Worm (Caenorhabditis elegans): ENCODE data around the gene rol-6.

DNA sequence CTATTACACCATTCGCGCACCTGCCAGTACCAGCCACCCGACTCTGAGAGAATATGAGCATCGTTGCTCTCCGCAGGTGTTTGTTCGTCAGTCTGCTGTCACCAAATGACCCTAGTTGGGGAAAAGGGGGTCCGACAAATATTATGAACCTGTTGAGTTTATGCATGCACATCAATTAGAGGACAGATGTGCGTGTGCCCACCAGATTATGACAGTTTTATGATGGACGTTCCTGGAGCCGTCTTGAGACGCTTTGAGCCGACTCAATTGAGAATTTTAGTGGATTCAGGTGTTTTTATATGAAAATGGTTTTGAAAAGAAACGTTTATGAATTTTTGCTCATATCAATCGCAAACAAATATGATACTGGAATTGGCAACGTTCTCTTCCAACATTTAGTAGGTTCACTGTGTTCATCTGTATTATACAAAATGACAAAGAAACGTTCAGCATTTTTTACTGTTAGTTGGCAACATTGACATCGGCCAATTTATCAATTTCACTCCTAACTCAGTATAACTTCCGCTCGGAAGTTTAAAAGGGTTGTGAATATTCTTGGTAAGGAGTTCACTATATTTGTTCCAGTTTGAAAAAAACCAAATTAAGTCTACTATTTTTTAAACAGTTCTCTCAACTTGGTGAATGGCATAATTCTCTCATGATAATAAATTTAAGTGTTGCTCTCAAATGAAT is 14.5 kb downstream of the rol-6 start:
- no peak for TF ChIP-seq zag-1 (tag; optimal IDR thresholded peaks at IDR 0.05)
- TF ChIP-seq tbx-2 (tag; optimal IDR thresholded peaks at IDR 0.05): peak; percentile 70
- TF ChIP-seq lin-39 (tag; optimal IDR thresholded peaks at IDR 0.05): peak; percentile 52
- no peak for TF ChIP-seq ceh-28 (tag; optimal IDR thresholded peaks at IDR 0.05)
- no peak for TF ChIP-seq mdl-1 (tag; optimal IDR thresholded peaks at IDR 0.05)
- TF ChIP-seq jun-1 (tag; optimal IDR thresholded peaks at IDR 0.05): no peak
- TF ChIP-seq unc-39 (tag; optimal IDR thresholded peaks at IDR 0.05): no peak
